Fruit fly (Drosophila melanogaster): Measurements from ENCODE around the gene CG31464.
A peak's percentile ranks its signal among the peaks of the same experiment; 100 is the strongest.

DNA sequence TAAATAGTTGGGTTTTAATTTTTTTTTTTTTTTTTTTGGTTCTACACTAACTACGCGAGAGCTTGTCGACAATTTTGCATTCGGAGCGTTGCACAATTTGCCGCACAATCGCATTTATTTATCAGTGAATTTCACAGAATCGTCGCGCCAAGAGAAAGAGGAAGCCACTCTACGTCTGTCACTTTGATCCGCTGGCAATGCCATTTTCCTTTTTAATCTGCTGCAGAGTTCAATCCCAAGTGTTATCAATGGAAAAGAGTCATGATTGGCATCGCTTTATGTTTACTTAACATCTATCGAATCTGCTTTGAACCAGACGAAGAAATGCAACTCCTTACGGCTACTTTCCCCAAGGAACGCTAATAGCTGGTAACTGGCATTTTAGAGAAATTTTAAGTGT lies 38.6 kb downstream of the CG31464 start:
- TF ChIP-seq CG32121 (GFP tag; IDR thresholded peaks at IDR 0.05) (no peak), CG15710 (tag; optimal IDR thresholded peaks at IDR 0.05) (no peak), gl (tag; optimal IDR thresholded peaks at IDR 0.05) (no peak), CG8301 (tag; optimal IDR thresholded peaks at IDR 0.05) (no peak), Snoo (tag; optimal IDR thresholded peaks at IDR 0.05) (no peak), Pif1A (GFP tag; optimal IDR thresholded peaks at IDR 0.05) (no peak), CG14655 (GFP tag; optimal IDR thresholded peaks at IDR 0.05) (no peak), CG4496 (GFP tag; IDR thresholded peaks at IDR 0.05) (no peak), Ets98B (GFP tag; IDR thresholded peaks at IDR 0.05) (no peak), CG13204 (GFP tag; optimal IDR thresholded peaks at IDR 0.05) (no peak), CG9948 (tag; optimal IDR thresholded peaks at IDR 0.05) (no peak), EcR (GFP tag; optimal IDR thresholded peaks at IDR 0.05) (peak; percentile 16), CG34367 (tag; optimal IDR thresholded peaks at IDR 0.05) (no peak)
